Fruit fly (Drosophila melanogaster) whole organism, wandering third instar larva: ENCODE data around the gene CG15446.

Experiments used
- Abd-B ChIP-seq: fragments of >200 bp; optimal IDR thresholded peaks from 2 replicates; lab custom pipeline; 2017; ENCODE audit warnings: missing biosample characterization, missing genetic modification characterization
- CG32264 ChIP-seq: fragments of 200-800 bp; sonication (Bioruptor generic); optimal IDR thresholded peaks from 2 replicates; lab custom pipeline; 2016; ENCODE audit warnings: missing biosample characterization, missing genetic modification characterization
- CG9705 ChIP-seq: fragments of 200-800 bp; sonication (Bioruptor generic); optimal IDR thresholded peaks from 2 replicates; lab custom pipeline; 2018; ENCODE audit warnings: missing biosample characterization, mild to moderate bottlenecking, missing genetic modification characterization
- CrebA ChIP-seq: fragments of 200-800 bp; sonication (Bioruptor generic); optimal IDR thresholded peaks from 2 replicates; lab custom pipeline; 2016; ENCODE audit warnings: missing biosample characterization, mild to moderate bottlenecking, missing genetic modification characterization, borderline replicate concordance
- Dfd ChIP-seq: fragments of >200 bp; optimal IDR thresholded peaks from 2 replicates; lab custom pipeline; 2017; ENCODE audit warnings: missing biosample characterization, missing genetic modification characterization
- Dif ChIP-seq: fragments of 200-275, 200-300 bp; sonication (Bioruptor generic); optimal IDR thresholded peaks from 2 replicates; lab custom pipeline; 2018; ENCODE audit warnings: missing biosample characterization, missing genetic modification characterization; ENCODE audit not compliant: partially characterized antibody
- GATAd ChIP-seq: sonication (Bioruptor generic); optimal IDR thresholded peaks from 2 replicates; lab custom pipeline; 2016; ENCODE audit warnings: missing biosample characterization, missing genetic modification characterization
- HLH106 ChIP-seq: fragments of 200-800 bp; optimal IDR thresholded peaks from 3 replicates; lab custom pipeline; 2019; ENCODE audit warnings: missing biosample characterization, mild to moderate bottlenecking, missing genetic modification characterization, moderate library complexity
- Hnf4 ChIP-seq: fragments of 200-800 bp; sonication (Bioruptor generic); optimal IDR thresholded peaks from 2 replicates; lab custom pipeline; 2016; ENCODE audit warnings: missing biosample characterization, mild to moderate bottlenecking, missing genetic modification characterization
- Hr78 ChIP-seq: fragments of >200 bp; optimal IDR thresholded peaks from 2 replicates; lab custom pipeline; 2017; ENCODE audit warnings: missing biosample characterization, missing genetic modification characterization
- Hr83 ChIP-seq: fragments of 200-300 bp; sonication (Bioruptor generic); optimal IDR thresholded peaks from 2 replicates; lab custom pipeline; 2016; ENCODE audit warnings: missing biosample characterization, mild to moderate bottlenecking, missing genetic modification characterization, moderate library complexity; ENCODE audit not compliant: poor library complexity, severe bottlenecking
- Jra ChIP-seq: sonication (Bioruptor generic); optimal IDR thresholded peaks from 2 replicates; lab custom pipeline; 2016; ENCODE audit warnings: missing biosample characterization, missing genetic modification characterization
- Mio ChIP-seq: sonication (Bioruptor generic); optimal IDR thresholded peaks from 2 replicates; lab custom pipeline; 2016; ENCODE audit warnings: missing biosample characterization, missing genetic modification characterization
- Myc ChIP-seq: fragments of >200 bp; optimal IDR thresholded peaks from 2 replicates; lab custom pipeline; 2017
- N ChIP-seq: fragments of >200 bp; optimal IDR thresholded peaks from 2 replicates; lab custom pipeline; 2018; ENCODE audit warnings: missing biosample characterization, missing external identifiers, missing genetic modification characterization
- OdsH ChIP-seq: fragments of 200-800 bp; sonication (Bioruptor generic); optimal IDR thresholded peaks from 2 replicates; lab custom pipeline; 2016; ENCODE audit warnings: missing biosample characterization, mild to moderate bottlenecking, missing genetic modification characterization
- Rel ChIP-seq, 2 experiments: fragments of 200-800 bp; sonication (Bioruptor generic) in 1 of 2; optimal IDR thresholded peaks; 2 replicates in 1 of 2; 3 replicates in 1 of 2; lab custom pipeline; 2016 to 2019; ENCODE audit warnings: mild to moderate bottlenecking in 2 of 2, missing biosample characterization in 2 of 2, missing genetic modification characterization in 2 of 2, moderate library complexity in 1 of 2
- Sp1 ChIP-seq: fragments of 200-800 bp; sonication (Bioruptor generic); optimal IDR thresholded peaks from 3 replicates; lab custom pipeline; 2019; ENCODE audit warnings: missing biosample characterization, mild to moderate bottlenecking, missing genetic modification characterization, moderate library complexity
- Vsx2 ChIP-seq: fragments of 200-300, 225-300 bp; sonication (Bioruptor generic); optimal IDR thresholded peaks from 2 replicates; lab custom pipeline; 2018; ENCODE audit warnings: missing biosample characterization, missing genetic modification characterization; ENCODE audit not compliant: partially characterized antibody
- br ChIP-seq: fragments of 200-800 bp; sonication (Bioruptor generic); optimal IDR thresholded peaks from 2 replicates; lab custom pipeline; 2016; ENCODE audit warnings: missing biosample characterization, missing genetic modification characterization
- brk ChIP-seq: fragments of 200-800 bp; sonication (Bioruptor generic); optimal IDR thresholded peaks from 2 replicates; lab custom pipeline; 2016; ENCODE audit warnings: missing biosample characterization, mild to moderate bottlenecking, missing genetic modification characterization
- dl ChIP-seq, 2 experiments: fragments of 175-275, 200-275 bp in 1 of 2; fragments of 200-275 bp in 1 of 2; sonication (Bioruptor generic); optimal IDR thresholded peaks; lab custom pipeline; 2018; ENCODE audit warnings: mild to moderate bottlenecking in 2 of 2, missing biosample characterization in 2 of 2, missing genetic modification characterization in 2 of 2, moderate library complexity in 2 of 2; ENCODE audit not compliant: partially characterized antibody in 2 of 2, insufficient read depth in 1 of 2
- dmrt93B ChIP-seq: fragments of 200-800 bp; sonication (Bioruptor generic); optimal IDR thresholded peaks from 2 replicates; lab custom pipeline; 2018; ENCODE audit warnings: missing biosample characterization, mild to moderate bottlenecking, missing genetic modification characterization
- dsf ChIP-seq: sonication (Bioruptor generic); optimal IDR thresholded peaks from 2 replicates; lab custom pipeline; 2016; ENCODE audit warnings: missing biosample characterization, missing genetic modification characterization, borderline replicate concordance
- ey ChIP-seq: fragments of 200-800 bp; sonication (Bioruptor generic); optimal IDR thresholded peaks from 2 replicates; lab custom pipeline; 2016; ENCODE audit warnings: missing biosample characterization, missing genetic modification characterization
- foxo ChIP-seq, 2 experiments: fragments of 200-800 bp; sonication (Bioruptor generic); optimal IDR thresholded peaks; 2 replicates in 1 of 2; 3 replicates in 1 of 2; lab custom pipeline; 2016 to 2017; ENCODE audit warnings: missing biosample characterization in 2 of 2, missing genetic modification characterization in 2 of 2
- fru ChIP-seq: fragments of 200-800 bp; sonication (Bioruptor generic); optimal IDR thresholded peaks from 3 replicates; lab custom pipeline; 2016; ENCODE audit warnings: missing biosample characterization, mild to moderate bottlenecking, missing genetic modification characterization
- h ChIP-seq: fragments of 200-800 bp; sonication (Bioruptor generic); optimal IDR thresholded peaks from 3 replicates; lab custom pipeline; 2016; ENCODE audit warnings: missing biosample characterization, mild to moderate bottlenecking, missing genetic modification characterization
- jim ChIP-seq: fragments of 175-275, 200-325 bp; sonication (Bioruptor generic); optimal IDR thresholded peaks from 2 replicates; lab custom pipeline; 2016; ENCODE audit warnings: missing biosample characterization, mild to moderate bottlenecking, missing genetic modification characterization
- lola ChIP-seq: fragments of >200 bp; optimal IDR thresholded peaks from 2 replicates; lab custom pipeline; 2017; ENCODE audit warnings: missing biosample characterization, missing genetic modification characterization
- pan ChIP-seq: fragments of >200 bp; optimal IDR thresholded peaks from 2 replicates; lab custom pipeline; 2017
- psq ChIP-seq: fragments of 200-800 bp; sonication (Bioruptor generic); optimal IDR thresholded peaks from 3 replicates; lab custom pipeline; 2017; ENCODE audit warnings: missing biosample characterization, mild to moderate bottlenecking, missing genetic modification characterization, moderate library complexity
- rgr ChIP-seq: fragments of 200-800 bp; sonication (Bioruptor generic); optimal IDR thresholded peaks from 3 replicates; lab custom pipeline; 2016; ENCODE audit warnings: missing biosample characterization, mild to moderate bottlenecking, missing genetic modification characterization
- sage ChIP-seq: fragments of 200-800 bp; sonication (Bioruptor generic); optimal IDR thresholded peaks from 2 replicates; lab custom pipeline; 2016; ENCODE audit warnings: missing biosample characterization, mild to moderate bottlenecking, missing genetic modification characterization
- sv ChIP-seq: fragments of 200-800 bp; sonication (Bioruptor generic); optimal IDR thresholded peaks from 3 replicates; lab custom pipeline; 2016; ENCODE audit warnings: missing biosample characterization, missing genetic modification characterization
- tai ChIP-seq: sonication (Bioruptor generic); optimal IDR thresholded peaks from 2 replicates; lab custom pipeline; 2016; ENCODE audit warnings: missing biosample characterization, missing genetic modification characterization
- usp ChIP-seq: fragments of >200 bp; optimal IDR thresholded peaks from 2 replicates; lab custom pipeline; 2017; ENCODE audit warnings: missing biosample characterization, missing genetic modification characterization
- woc ChIP-seq: sonication (Bioruptor generic); optimal IDR thresholded peaks from 2 replicates; lab custom pipeline; 2016; ENCODE audit warnings: missing biosample characterization, mild to moderate bottlenecking, missing genetic modification characterization

CG15446 gene

dm6 chrX:21053849-21054581, 48.0 kb downstream of the CG15446 start, which contains the start of the genes Stt3A and bves (continued):
- peak; percentile 91 for TF ChIP-seq Mio

DNA sequence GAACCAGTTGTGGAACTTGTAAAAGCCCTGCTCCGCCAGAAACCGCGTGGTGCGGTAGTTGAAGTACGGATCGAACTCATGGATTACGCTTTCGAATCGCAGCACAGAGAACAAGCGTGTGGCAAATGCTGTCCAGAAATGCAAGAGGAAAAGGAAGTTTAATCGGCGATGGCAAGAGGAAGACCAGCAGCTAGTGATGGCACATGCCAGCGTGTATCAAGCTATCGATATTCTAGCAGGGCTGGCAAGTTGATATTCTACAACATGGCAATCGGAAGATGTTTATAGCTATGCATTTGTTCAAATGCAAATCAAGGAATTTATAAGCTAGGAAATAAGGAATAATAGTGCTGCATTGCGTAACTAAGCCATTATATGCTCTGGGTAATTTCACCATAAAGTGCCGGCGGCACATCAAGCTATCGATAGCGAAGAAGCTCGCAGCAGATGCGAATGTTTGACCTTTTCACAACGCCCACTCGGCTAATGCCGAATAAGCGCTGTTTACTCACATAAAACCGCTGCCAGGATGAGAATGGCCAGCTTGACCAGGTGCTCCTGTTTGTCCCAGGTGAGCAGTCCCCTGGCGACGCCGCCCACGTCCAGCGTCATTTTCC, 48.8 kb downstream of the CG15446 start:
- no peak for TF ChIP-seq jim (GFP tag; lab: Kevin White, UChicago)
- no peak for TF ChIP-seq usp (GFP tag; lab: Kevin White, UChicago)
- TF ChIP-seq dl (GFP tag; optimal IDR thresholded peaks at IDR 0.05; lab: Kevin White, UChicago; ENCODE audit: insufficient read depth in 1 of 2, partially characterized antibody in 2 of 2), result no peak
- TF ChIP-seq pan, result no peak
- peak; percentile 80 for TF ChIP-seq sv (GFP tag; lab: Kevin White, UChicago)
- peak; percentile 56 for TF ChIP-seq Jra (GFP tag; lab: Kevin White, UChicago)
- no peak for TF ChIP-seq Hr78
- peak; percentile 83 for TF ChIP-seq CG9705 (GFP tag; lab: Kevin White, UChicago)
- TF ChIP-seq tai (GFP tag; lab: Kevin White, UChicago), result no peak
- no peak for TF ChIP-seq Abd-B (GFP tag; lab: Kevin White, UChicago)
- TF ChIP-seq CG32264 (GFP tag; lab: Kevin White, UChicago), result no peak
- TF ChIP-seq Mio, result peak; percentile 38
- TF ChIP-seq rgr, result peak; percentile 83
- peak; percentile 83 for TF ChIP-seq Sp1 (GFP tag; lab: Kevin White, UChicago)
- peak; percentile 84 for TF ChIP-seq Hr83
- TF ChIP-seq Hnf4 (GFP tag; lab: Kevin White, UChicago), result peak; percentile 71
- TF ChIP-seq OdsH (GFP tag; lab: Kevin White, UChicago), result peak; percentile 36
- TF ChIP-seq woc (GFP tag; lab: Kevin White, UChicago), result peak; percentile 45
- no peak for TF ChIP-seq N (GFP tag; lab: Kevin White, UChicago)
- no peak for TF ChIP-seq GATAd (GFP tag; lab: Kevin White, UChicago)
- peak; percentile 71 for TF ChIP-seq HLH106
- peak; percentile 43 for TF ChIP-seq ey
- TF ChIP-seq h (GFP tag; lab: Kevin White, UChicago), result peak; percentile 76
- TF ChIP-seq Myc (lab: Kevin White, UChicago), result peak; percentile 30
- no peak for TF ChIP-seq sage (GFP tag; lab: Kevin White, UChicago)
- no peak for TF ChIP-seq lola (GFP tag; lab: Kevin White, UChicago)
- peak in 1 of 2 experiments; percentile 76 for TF ChIP-seq foxo (GFP tag; optimal IDR thresholded peaks at IDR 0.05; lab: Kevin White, UChicago)
- no peak for TF ChIP-seq Rel (GFP tag; optimal IDR thresholded peaks at IDR 0.05; lab: Kevin White, UChicago)
- peak; percentile 52 for TF ChIP-seq Rel (tag; optimal IDR thresholded peaks at IDR 0.05; lab: Kevin White, UChicago)
- no peak for TF ChIP-seq dsf (GFP tag; lab: Kevin White, UChicago)
- no peak for TF ChIP-seq Vsx2 (GFP tag; lab: Kevin White, UChicago)
- TF ChIP-seq Dif (GFP tag; lab: Kevin White, UChicago), result no peak
- TF ChIP-seq psq, result peak; percentile 28
- no peak for TF ChIP-seq CrebA
- TF ChIP-seq dmrt93B (GFP tag; lab: Kevin White, UChicago), result peak; percentile 76
- peak; percentile 65 for TF ChIP-seq fru (GFP tag; lab: Kevin White, UChicago)
- TF ChIP-seq br, result peak; percentile 71
- TF ChIP-seq brk, result no peak
- TF ChIP-seq Dfd (GFP tag; lab: Kevin White, UChicago), result no peak
